Worm (Caenorhabditis elegans) whole organism, L2 larva: ENCODE data around the gene C14A4.12.
A peak's percentile ranks its signal among the peaks of the same experiment; 100 is the strongest.

Experiments used
- C34F6.9 ChIP-seq: fragments of 150-350 bp; optimal IDR thresholded peaks from 2 replicates; lab custom pipeline; 2014; ENCODE audit warnings: missing biosample characterization, missing genetic modification characterization
- F13H6.1 ChIP-seq: sonication (generic microtip); optimal IDR thresholded peaks from 2 replicates; lab custom pipeline; 2016; ENCODE audit warnings: missing genetic modification characterization, missing compliant biosample characterization
- R02D3.7 ChIP-seq: fragments of 150-350 bp; optimal IDR thresholded peaks from 2 replicates; lab custom pipeline; 2014; ENCODE audit warnings: missing biosample characterization, missing genetic modification characterization
- alr-1 ChIP-seq: fragments of 150-350 bp; optimal IDR thresholded peaks from 2 replicates; lab custom pipeline; 2014; ENCODE audit warnings: missing biosample characterization, missing genetic modification characterization
- ama-1 ChIP-seq: fragments of 150-350 bp; optimal IDR thresholded peaks from 2 replicates; lab custom pipeline; 2018; ENCODE audit warnings: inconsistent platforms
- blmp-1 ChIP-seq: sonication (generic microtip); optimal IDR thresholded peaks from 2 replicates; lab custom pipeline; 2017; ENCODE audit warnings: missing genetic modification characterization, mild to moderate bottlenecking, missing compliant biosample characterization, antibody characterized with exemption, moderate library complexity; ENCODE audit not compliant: insufficient read depth
- ceh-16 ChIP-seq: fragments of 150-350 bp; optimal IDR thresholded peaks from 2 replicates; lab custom pipeline; 2014; ENCODE audit warnings: missing biosample characterization, missing genetic modification characterization
- ceh-82 ChIP-seq: fragments of 150-350 bp; optimal IDR thresholded peaks from 2 replicates; lab custom pipeline; 2014; ENCODE audit warnings: missing biosample characterization, missing genetic modification characterization
- crh-2 ChIP-seq: sonication (generic microtip); optimal IDR thresholded peaks from 2 replicates; lab custom pipeline; 2017; ENCODE audit warnings: missing biosample characterization, missing genetic modification characterization
- elt-3 ChIP-seq: sonication (generic microtip); optimal IDR thresholded peaks from 2 replicates; lab custom pipeline; 2017; ENCODE audit warnings: missing biosample characterization, missing genetic modification characterization
- fos-1 ChIP-seq: fragments of 150-350 bp; optimal IDR thresholded peaks from 2 replicates; lab custom pipeline; 2014; ENCODE audit warnings: missing biosample characterization, missing genetic modification characterization
- gmeb-1 ChIP-seq: fragments of 150-350 bp; optimal IDR thresholded peaks from 2 replicates; lab custom pipeline; 2014; ENCODE audit warnings: missing biosample characterization, missing genetic modification characterization
- lin-11 ChIP-seq: fragments of 150-350 bp; sonication (generic microtip); optimal IDR thresholded peaks from 2 replicates; lab custom pipeline; 2014; ENCODE audit warnings: missing biosample characterization, missing genetic modification characterization, inconsistent platforms, mixed read lengths
- lin-13 ChIP-seq: fragments of 150-350 bp; optimal IDR thresholded peaks from 2 replicates; lab custom pipeline; 2014; ENCODE audit warnings: missing biosample characterization, missing genetic modification reagents, missing genetic modification characterization
- lsy-2 ChIP-seq, 2 experiments: fragments of 150-350 bp in 1 of 2; sonication (generic microtip) in 1 of 2; optimal IDR thresholded peaks; 2 replicates each; lab custom pipeline; 2014 to 2017; ENCODE audit warnings: missing biosample characterization in 2 of 2, missing genetic modification characterization in 2 of 2
- mab-5 ChIP-seq: fragments of 150-350 bp; optimal IDR thresholded peaks from 2 replicates; lab custom pipeline; 2014; ENCODE audit warnings: missing biosample characterization, missing genetic modification characterization
- mbf-1 ChIP-seq: sonication (generic microtip); optimal IDR thresholded peaks from 2 replicates; lab custom pipeline; 2017; ENCODE audit warnings: missing biosample characterization, missing genetic modification characterization
- mdl-1 ChIP-seq, 2 experiments: fragments of 150-350 bp in 1 of 2; sonication (generic microtip) in 1 of 2; optimal IDR thresholded peaks; 2 replicates each; lab custom pipeline; 2017; ENCODE audit warnings: missing biosample characterization in 2 of 2, missing genetic modification characterization in 2 of 2
- nhr-11 ChIP-seq: fragments of 150-350 bp; optimal IDR thresholded peaks from 2 replicates; lab custom pipeline; 2014; ENCODE audit warnings: missing biosample characterization, missing genetic modification characterization
- nhr-129 ChIP-seq: fragments of 150-350 bp; optimal IDR thresholded peaks from 2 replicates; lab custom pipeline; 2014; ENCODE audit warnings: missing biosample characterization, missing genetic modification characterization
- nhr-21 ChIP-seq: fragments of 150-350 bp; optimal IDR thresholded peaks from 2 replicates; lab custom pipeline; 2014; ENCODE audit warnings: missing biosample characterization, missing genetic modification characterization
- nhr-6 ChIP-seq: fragments of 150-350 bp; optimal IDR thresholded peaks from 2 replicates; lab custom pipeline; 2014; ENCODE audit warnings: missing biosample characterization, missing genetic modification characterization
- nhr-77 ChIP-seq: fragments of 150-350 bp; optimal IDR thresholded peaks from 2 replicates; lab custom pipeline; 2014; ENCODE audit warnings: missing biosample characterization, missing genetic modification characterization
- peb-1 ChIP-seq: fragments of 150-350 bp; optimal IDR thresholded peaks from 2 replicates; lab custom pipeline; 2014; ENCODE audit warnings: missing biosample characterization, missing genetic modification characterization
- skn-1 ChIP-seq: sonication (generic microtip); optimal IDR thresholded peaks from 2 replicates; lab custom pipeline; 2017; ENCODE audit warnings: missing biosample characterization, missing genetic modification characterization
- snpc-4 ChIP-seq: fragments of 150-350 bp; optimal IDR thresholded peaks from 2 replicates; lab custom pipeline; 2014; ENCODE audit warnings: missing biosample characterization, missing genetic modification characterization
- unc-39 ChIP-seq: fragments of 150-350 bp; optimal IDR thresholded peaks from 2 replicates; lab custom pipeline; 2014; ENCODE audit warnings: missing biosample characterization, missing genetic modification characterization
- unc-55 ChIP-seq: fragments of 150-350 bp; sonication (generic microtip); optimal IDR thresholded peaks from 3 replicates; lab custom pipeline; 2014; ENCODE audit warnings: missing biosample characterization, missing genetic modification reagents, missing genetic modification characterization
- unc-62 ChIP-seq: fragments of 150-350 bp; optimal IDR thresholded peaks from 2 replicates; lab custom pipeline; 2014; ENCODE audit warnings: missing biosample characterization, missing genetic modification reagents, missing genetic modification characterization
- zag-1 ChIP-seq: fragments of 150-350 bp; optimal IDR thresholded peaks from 2 replicates; lab custom pipeline; 2014; ENCODE audit warnings: missing biosample characterization, missing genetic modification characterization
- ztf-1 ChIP-seq: fragments of 200-800 bp; sonication (Bioruptor generic); conservative IDR thresholded peaks from 2 replicates; pipeline ENCODE4 v1.3.6; 2022; ENCODE audit warnings: missing genetic modification characterization, missing compliant biosample characterization
- ztf-4 ChIP-seq: fragments of 150-350 bp; optimal IDR thresholded peaks from 2 replicates; lab custom pipeline; 2014; ENCODE audit warnings: missing biosample characterization, missing genetic modification characterization

C14A4.12 gene

ce11 chrII:10652112-10652511 is 39.3 kb downstream of the C14A4.12 start, which contains the start of gene nphp-1:
nphp-1 (minus strand) TSS chrII:10652256.
- no peak for TF ChIP-seq ama-1 (lab: Kevin White, UChicago)
- TF ChIP-seq snpc-4 (tag; lab: Kevin White, UChicago), result no peak
- TF ChIP-seq elt-3 (tag; lab: Kevin White, UChicago), result no peak
- no peak for TF ChIP-seq unc-55 (GFP tag; lab: Kevin White, UChicago)
- no peak for TF ChIP-seq ztf-4 (tag; lab: Kevin White, UChicago)
- no peak for TF ChIP-seq mdl-1 (tag; optimal IDR thresholded peaks at IDR 0.05; lab: Kevin White, UChicago)
- no peak for TF ChIP-seq nhr-77 (tag; lab: Kevin White, UChicago)
- no peak for TF ChIP-seq skn-1 (tag; lab: Kevin White, UChicago)
- no peak for TF ChIP-seq peb-1 (tag; lab: Kevin White, UChicago)
- no peak for TF ChIP-seq ceh-16
- no peak for TF ChIP-seq R02D3.7 (tag; lab: Kevin White, UChicago)
- no peak for TF ChIP-seq alr-1 (tag; lab: Kevin White, UChicago)
- TF ChIP-seq fos-1 (tag; lab: Kevin White, UChicago), result no peak
- TF ChIP-seq zag-1 (tag; lab: Kevin White, UChicago), result no peak
- TF ChIP-seq lin-11 (tag; lab: Kevin White, UChicago), result no peak
- TF ChIP-seq mbf-1 (tag; lab: Kevin White, UChicago), result no peak
- TF ChIP-seq gmeb-1 (tag; lab: Kevin White, UChicago), result no peak
- TF ChIP-seq crh-2 (tag; lab: Kevin White, UChicago), result no peak

DNA sequence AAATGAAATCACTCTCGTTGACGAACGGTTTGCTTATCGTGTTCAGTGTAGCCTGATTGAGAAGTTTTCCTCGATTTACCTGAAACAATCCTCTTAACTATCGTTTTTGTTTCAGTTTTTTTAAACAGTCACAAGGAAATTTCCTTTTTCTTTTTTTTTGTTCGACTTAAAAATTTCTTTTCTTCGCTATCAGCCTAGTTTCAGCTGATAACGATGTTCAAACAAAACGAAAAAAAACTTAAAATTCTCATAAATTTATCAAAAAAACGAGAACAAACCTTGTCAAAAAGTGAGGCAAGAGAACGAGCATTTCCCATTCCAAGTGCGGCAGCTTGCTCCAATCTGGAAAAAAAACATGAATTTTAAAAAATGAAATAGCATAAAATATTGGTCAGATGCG is 40.7 kb downstream of the C14A4.12 start:
- no peak for TF ChIP-seq ceh-16
- peak; percentile 16 for TF ChIP-seq gmeb-1 (tag; lab: Kevin White, UChicago)

DNA sequence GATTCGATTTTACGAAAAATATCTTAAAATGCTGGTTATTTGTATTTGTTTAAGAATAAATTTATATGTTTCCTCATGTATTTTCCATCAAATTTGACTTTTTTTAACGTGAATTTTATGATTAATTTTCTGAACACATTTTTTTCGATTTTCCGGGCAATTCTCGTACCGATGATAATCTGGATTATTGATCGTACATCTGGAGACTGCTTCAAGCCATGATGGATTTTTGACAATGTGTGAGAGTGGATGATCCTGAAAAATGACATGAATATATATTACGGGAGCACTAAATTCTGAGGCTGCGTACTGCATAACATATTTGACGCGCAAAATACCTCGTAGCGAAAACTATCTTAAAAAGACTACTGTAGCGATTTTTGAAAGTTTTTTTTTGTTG is 41.6 kb downstream of the C14A4.12 start:
- no peak for TF ChIP-seq ceh-16
- no peak for TF ChIP-seq ztf-1
- no peak for TF ChIP-seq unc-55 (GFP tag; lab: Kevin White, UChicago)
- no peak for TF ChIP-seq elt-3 (tag; lab: Kevin White, UChicago)
- TF ChIP-seq blmp-1 (tag; lab: Kevin White, UChicago), result no peak

ce11 chrII:10656395-10656794 is 43.6 kb downstream of the C14A4.12 start:
- TF ChIP-seq fos-1 (tag; lab: Kevin White, UChicago) (peak; percentile 40), nhr-11 (tag; lab: Kevin White, UChicago) (no peak), lin-13 (no peak), nhr-77 (tag; lab: Kevin White, UChicago) (no peak), ceh-16 (no peak), mab-5 (no peak), alr-1 (tag; lab: Kevin White, UChicago) (no peak)
- TF ChIP-seq, all 48 proteins: peak for 1

DNA sequence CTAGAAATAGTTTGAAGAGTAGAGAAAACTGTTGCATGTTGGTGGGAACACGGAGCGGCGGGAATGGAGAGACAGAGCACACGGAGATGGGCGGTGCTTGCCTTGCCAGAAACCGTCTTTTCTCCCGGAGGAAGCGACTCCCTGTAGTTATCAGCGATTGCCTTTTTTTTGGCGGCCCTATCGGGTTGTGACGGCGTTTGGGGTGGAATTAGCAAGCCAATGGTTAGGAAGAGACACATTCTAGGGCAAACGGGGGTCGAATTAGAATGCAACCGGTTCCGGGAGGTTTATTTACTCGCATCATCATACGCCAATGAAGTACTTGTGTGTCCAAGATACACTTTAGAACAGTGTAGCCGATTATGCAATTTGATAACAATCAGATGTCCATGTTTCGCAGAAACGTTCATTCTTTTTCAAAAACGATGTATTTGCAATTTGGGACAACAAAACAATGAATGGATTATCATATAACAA is 44.8 kb downstream of the C14A4.12 start, which contains the start of gene lact-3:
Gene lact-3 (minus strand): TSS at position 51 of the 477 bp plus-strand sequence.
- TF ChIP-seq crh-2 (tag; lab: Kevin White, UChicago) (peak; percentile 31), nhr-21 (no peak), ceh-82 (tag; lab: Kevin White, UChicago) (no peak), nhr-11 (tag; lab: Kevin White, UChicago) (no peak), gmeb-1 (tag; lab: Kevin White, UChicago) (no peak), lsy-2 (tag; optimal IDR thresholded peaks at IDR 0.05; lab: Kevin White, UChicago) (no peak), C34F6.9 (tag; lab: Kevin White, UChicago) (no peak), fos-1 (tag; lab: Kevin White, UChicago) (peak; percentile 42), unc-39 (no peak), ztf-1 (no peak), F13H6.1 (peak; percentile 32), unc-62 (GFP tag; lab: Kevin White, UChicago) (no peak), nhr-129 (tag; lab: Kevin White, UChicago) (peak; percentile 0), nhr-6 (no peak)
